Worm (Caenorhabditis elegans) whole organism, mixed stage, embryonic: ENCODE measurements around the gene akt-2.

Experiments used
- M03D4.4 ChIP-seq: sonication (generic microtip); optimal IDR thresholded peaks from 2 replicates; lab custom pipeline; 2017; ENCODE audit warnings: mild to moderate bottlenecking, missing genetic modification characterization, missing compliant biosample characterization
- elt-3 ChIP-seq: fragments of 150-350 bp; optimal IDR thresholded peaks from 2 replicates; lab custom pipeline; 2014; ENCODE audit warnings: missing biosample characterization, missing genetic modification characterization
- mep-1 ChIP-seq: fragments of 150-350 bp; optimal IDR thresholded peaks from 2 replicates; lab custom pipeline; 2017; ENCODE audit warnings: missing biosample characterization, missing genetic modification reagents, missing genetic modification characterization, inconsistent platforms
- nhr-12 ChIP-seq: fragments of 150-350 bp; optimal IDR thresholded peaks from 2 replicates; lab custom pipeline; 2014; ENCODE audit warnings: missing biosample characterization, missing genetic modification characterization
- unc-62 ChIP-seq: fragments of 150-350 bp; optimal IDR thresholded peaks from 2 replicates; lab custom pipeline; 2014; ENCODE audit warnings: missing biosample characterization, missing genetic modification reagents, missing genetic modification characterization
- ztf-11 ChIP-seq: fragments of 150-350 bp; optimal IDR thresholded peaks from 2 replicates; lab custom pipeline; 2014; ENCODE audit warnings: missing biosample characterization, missing genetic modification characterization

DNA sequence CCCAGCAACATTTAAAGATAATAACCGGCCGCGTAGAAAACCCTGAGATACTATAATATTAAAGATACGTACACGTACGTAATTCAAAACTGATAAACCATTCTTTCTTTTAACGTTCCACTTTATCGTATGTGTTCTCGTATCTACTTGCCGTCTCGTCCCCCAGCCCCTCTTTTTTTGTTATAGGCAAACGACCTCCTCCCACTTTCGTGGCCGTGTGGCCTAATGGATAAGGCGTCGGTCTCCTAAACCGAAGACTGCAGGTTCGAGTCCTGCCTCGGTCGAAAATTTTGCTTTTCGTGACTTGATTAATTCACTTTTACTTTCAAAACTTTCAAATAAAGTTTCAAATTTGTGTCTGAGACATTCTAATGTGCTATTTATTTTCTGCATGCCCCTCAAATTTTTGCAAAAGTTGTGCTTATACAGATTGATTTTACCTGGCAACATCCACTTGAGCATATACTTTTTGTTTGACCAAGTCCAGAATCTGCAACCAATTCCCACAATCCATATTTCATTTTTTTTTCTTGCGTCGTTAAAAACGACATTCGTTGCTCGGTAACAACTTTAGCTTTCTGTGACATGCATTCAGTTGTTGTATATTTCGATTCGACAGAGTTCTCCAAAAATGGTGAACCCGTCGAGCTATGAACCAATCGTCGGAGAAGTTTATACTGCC, 31.9 kb upstream of the akt-2 start, which contains the start of gene F28H6.7:
- TF ChIP-seq mep-1 (tag; lab: Kevin White, UChicago) (no peak), unc-62 (GFP tag; lab: Kevin White, UChicago) (peak; percentile 40), M03D4.4 (tag; lab: Kevin White, UChicago) (peak; percentile 95), elt-3 (no peak), nhr-12 (tag; lab: Kevin White, UChicago) (no peak), ztf-11 (tag; lab: Kevin White, UChicago) (peak; percentile 32)
